Worm (Caenorhabditis elegans) whole organism, L1 larva: Measurements from ENCODE around the gene srh-67.

Experiments used
- F16B12.6 ChIP-seq: fragments of 150-350 bp; optimal IDR thresholded peaks from 2 replicates; lab custom pipeline; 2014; ENCODE audit warnings: missing biosample characterization, missing genetic modification characterization
- aha-1 ChIP-seq: fragments of 150-350 bp; optimal IDR thresholded peaks from 2 replicates; lab custom pipeline; 2014; ENCODE audit warnings: missing biosample characterization, missing genetic modification characterization
- ceh-82 ChIP-seq, 3 experiments: fragments of 150-350 bp in 1 of 3; sonication (generic microtip) in 2 of 3; optimal IDR thresholded peaks; 2 replicates each; lab custom pipeline; 2014 to 2017; ENCODE audit warnings: missing biosample characterization in 3 of 3, missing genetic modification characterization in 3 of 3
- elt-3 ChIP-seq, 6 experiments: fragments of 150-350 bp in 1 of 6; sonication (generic microtip); optimal IDR thresholded peaks; 2 replicates each; lab custom pipeline; 2017 to 2018; ENCODE audit warnings: missing biosample characterization in 6 of 6, missing genetic modification characterization in 6 of 6, inconsistent platforms in 1 of 6
- lsy-2 ChIP-seq, 2 experiments: fragments of 150-350 bp; optimal IDR thresholded peaks; 2 replicates each; lab custom pipeline; 2014; ENCODE audit warnings: missing biosample characterization in 2 of 2, missing genetic modification characterization in 2 of 2
- nhr-77 ChIP-seq: fragments of 150-350 bp; optimal IDR thresholded peaks from 2 replicates; lab custom pipeline; 2014; ENCODE audit warnings: missing biosample characterization, missing genetic modification characterization
- unc-98 ChIP-seq: fragments of 200-800 bp; sonication (Bioruptor generic); IDR thresholded peaks from 2 replicates; pipeline ENCODE4 v1.3.6; 2022; ENCODE audit warnings: missing genetic modification characterization, missing compliant biosample characterization
- xbp-1 ChIP-seq: sonication (generic microtip); optimal IDR thresholded peaks from 2 replicates; lab custom pipeline; 2016; ENCODE audit warnings: missing genetic modification characterization, missing compliant biosample characterization
- ztf-11 ChIP-seq, 2 experiments: sonication (generic microtip); optimal IDR thresholded peaks; 2 replicates each; lab custom pipeline; 2016 to 2017; ENCODE audit warnings: missing genetic modification characterization in 2 of 2, missing biosample characterization in 1 of 2, missing compliant biosample characterization in 1 of 2

DNA sequence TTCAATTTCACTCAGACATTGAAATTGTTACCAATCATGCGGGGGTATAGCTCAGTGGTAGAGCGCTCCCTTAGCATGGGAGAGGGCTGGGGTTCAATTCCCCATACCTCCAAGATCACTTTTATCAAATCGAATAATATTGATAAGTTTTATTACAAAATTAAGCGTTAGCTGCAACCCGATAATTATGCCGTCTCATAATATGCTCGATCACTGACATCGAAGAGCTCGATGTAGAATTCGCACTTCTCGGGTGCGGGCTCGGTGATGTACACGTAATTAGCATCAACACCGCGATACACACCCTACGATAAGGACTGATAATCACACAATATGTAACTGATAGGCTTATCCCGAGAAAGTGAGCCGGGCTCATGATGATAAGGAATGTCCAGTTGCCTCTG lies 33.8 kb downstream of the srh-67 start:
- TF ChIP-seq lsy-2 (tag; optimal IDR thresholded peaks at IDR 0.05; lab: Kevin White, UChicago) (no peak), aha-1 (tag; lab: Kevin White, UChicago) (no peak), F16B12.6 (tag; lab: Kevin White, UChicago) (no peak), ztf-11 (tag; optimal IDR thresholded peaks at IDR 0.05; lab: Kevin White, UChicago) (no peak), ceh-82 (tag; optimal IDR thresholded peaks at IDR 0.05; lab: Kevin White, UChicago) (no peak), unc-98 (GFP tag; lab: Robert Waterston, UW) (no peak), nhr-77 (tag; lab: Kevin White, UChicago) (no peak), elt-3 (tag; optimal IDR thresholded peaks at IDR 0.05; lab: Kevin White, UChicago) (no peak), xbp-1 (no peak)
